Worm (Caenorhabditis elegans) whole organism, dauer: ENCODE results near the gene str-168.

ENCODE experiments used
- unc-62 ChIP-seq: sonication (generic microtip); optimal IDR thresholded peaks from 2 replicates; lab custom pipeline; 2017; ENCODE audit warnings: missing biosample characterization, missing genetic modification reagents, missing genetic modification characterization

The str-168 gene

ce11 chrIV:4938664-4939063, at the start of gene str-168:
TSS of gene str-168 (plus strand) at chrIV:4938964.
- TF ChIP-seq unc-62 (GFP tag; lab: Kevin White, UChicago), result no peak

- TF ChIP-seq unc-62 (GFP tag; lab: Kevin White, UChicago), result no peak
Observed at ce11 chrIV:4889613-4890012, 49.2 kb upstream of the str-168 start, which contains the start of gene sgnh-1. TSS of gene sgnh-1 (plus strand) at chrIV:4889913.

ce11 chrIV:4890543-4890942, 48.2 kb upstream of the str-168 start, which contains the start of gene T08B6.9:
TSS of gene T08B6.9 (plus strand) at chrIV:4890843.
- no peak for TF ChIP-seq unc-62 (GFP tag; lab: Kevin White, UChicago)

- TF ChIP-seq unc-62 (GFP tag; lab: Kevin White, UChicago), result no peak
Observed at ce11 chrIV:4903961-4904360, 34.8 kb upstream of the str-168 start, which contains the start of gene str-161. TSS of gene str-161 (minus strand) at chrIV:4904061.

- TF ChIP-seq unc-62 (GFP tag; lab: Kevin White, UChicago), result no peak
Observed at ce11 chrIV:4905645-4906135, 33.1 kb upstream of the str-168 start, which contains the start of gene T08B6.4. TSS of gene T08B6.4 (plus strand) at chrIV:4905695.

ce11 chrIV:4909039-4909438, 29.7 kb upstream of the str-168 start, which contains the start of gene str-159:
TSS of gene str-159 (plus strand) at chrIV:4909339.
- no peak for TF ChIP-seq unc-62 (GFP tag; lab: Kevin White, UChicago)

ce11 chrIV:4913090-4913489, 25.7 kb upstream of the str-168 start, which contains the start of gene str-156:
TSS of gene str-156 (plus strand) at chrIV:4913390.
- no peak for TF ChIP-seq unc-62 (GFP tag; lab: Kevin White, UChicago)

ce11 chrIV:4915689-4916088, 23.1 kb upstream of the str-168 start, which contains the start of gene str-155:
TSS of gene str-155 (plus strand) at chrIV:4915989.
- TF ChIP-seq unc-62 (GFP tag; lab: Kevin White, UChicago), result no peak

- TF ChIP-seq unc-62 (GFP tag; lab: Kevin White, UChicago), result no peak
Observed at ce11 chrIV:4917774-4918173, 21.0 kb upstream of the str-168 start, which contains the start of gene str-158. TSS of gene str-158 (plus strand) at chrIV:4918074.

ce11 chrIV:4930045-4930444, 8.7 kb upstream of the str-168 start, which contains the start of gene Y9C9A.8:
TSS of gene Y9C9A.8 (plus strand) at chrIV:4930345.
- no peak for TF ChIP-seq unc-62 (GFP tag; lab: Kevin White, UChicago)

- no peak for TF ChIP-seq unc-62 (GFP tag; lab: Kevin White, UChicago)
Observed at ce11 chrIV:4930754-4931322, 7.9 kb upstream of the str-168 start.

- TF ChIP-seq unc-62 (GFP tag; lab: Kevin White, UChicago), result no peak
Observed at ce11 chrIV:4934103-4934502, 4.7 kb upstream of the str-168 start, which contains the start of gene str-153. TSS of gene str-153 (plus strand) at chrIV:4934403.

ce11 chrIV:4937647-4938046, 1.1 kb upstream of the str-168 start, which contains the start of gene fbxa-86:
TSS of gene fbxa-86 (minus strand) at chrIV:4938013.
- no peak for TF ChIP-seq unc-62 (GFP tag; lab: Kevin White, UChicago)

ce11 chrIV:4941681-4942080, 2.9 kb downstream of the str-168 start, which contains the start of gene Y9C9A.5:
TSS of gene Y9C9A.5 (plus strand) at chrIV:4941981.
- no peak for TF ChIP-seq unc-62 (GFP tag; lab: Kevin White, UChicago)

ce11 chrIV:4945771-4946170, 7.0 kb downstream of the str-168 start, which contains the start of gene str-169:
TSS of gene str-169 (plus strand) at chrIV:4946071.
- no peak for TF ChIP-seq unc-62 (GFP tag; lab: Kevin White, UChicago)

- no peak for TF ChIP-seq unc-62 (GFP tag; lab: Kevin White, UChicago)
Observed at ce11 chrIV:4953887-4954286, 15.1 kb downstream of the str-168 start, which contains the start of gene str-163. TSS of gene str-163 (plus strand) at chrIV:4954187.
